Fruit fly (Drosophila melanogaster) whole organism, prepupa: ENCODE data around the gene LSm-4.

Source experiments
- Blimp-1 ChIP-seq: fragments of 200-800 bp; sonication (Bioruptor generic); optimal IDR thresholded peaks from 3 replicates; lab custom pipeline; 2017; ENCODE audit warnings: missing biosample characterization, missing genetic modification characterization, mild to moderate bottlenecking, moderate library complexity, missing genetic modification reagents
- CG10631 ChIP-seq: fragments of 200-800 bp; sonication (Bioruptor generic); optimal IDR thresholded peaks from 2 replicates; lab custom pipeline; 2016; ENCODE audit warnings: missing biosample characterization, missing genetic modification characterization
- CG10669 ChIP-seq: fragments of 200-800 bp; sonication (Bioruptor generic); optimal IDR thresholded peaks from 3 replicates; lab custom pipeline; 2018; ENCODE audit warnings: missing biosample characterization, mild to moderate bottlenecking, missing genetic modification characterization, moderate library complexity
- CG11762 ChIP-seq: fragments of 200-800 bp; sonication (Bioruptor generic); optimal IDR thresholded peaks from 3 replicates; lab custom pipeline; 2016; ENCODE audit warnings: missing biosample characterization, missing genetic modification characterization; ENCODE audit not compliant: insufficient read depth
- CG11902 ChIP-seq: fragments of 200-800 bp; sonication (Bioruptor generic); optimal IDR thresholded peaks from 3 replicates; lab custom pipeline; 2016; ENCODE audit warnings: missing biosample characterization, missing genetic modification characterization
- CG15336 ChIP-seq: fragments of 200-800 bp; sonication (Bioruptor generic); IDR thresholded peaks from 2 replicates; pipeline ENCODE4 v1.3.6; 2022; ENCODE audit warnings: missing biosample characterization, missing genetic modification characterization
- CG3032 ChIP-seq: fragments of 200-800 bp; optimal IDR thresholded peaks from 2 replicates; lab custom pipeline; 2019; ENCODE audit warnings: missing biosample characterization, mild to moderate bottlenecking, missing genetic modification characterization, moderate library complexity
- CG31627 ChIP-seq: fragments of 200-800 bp; sonication (Bioruptor generic); optimal IDR thresholded peaks from 3 replicates; lab custom pipeline; 2016; ENCODE audit warnings: missing biosample characterization, missing genetic modification characterization
- CG34406 ChIP-seq: fragments of 200-800 bp; sonication (Bioruptor generic); optimal IDR thresholded peaks from 3 replicates; lab custom pipeline; 2016; ENCODE audit warnings: missing biosample characterization, missing genetic modification characterization
- CG6163 ChIP-seq: fragments of 200-800 bp; sonication (Bioruptor generic); IDR thresholded peaks from 3 replicates; pipeline ENCODE4 v1.3.6; 2022; ENCODE audit warnings: missing biosample characterization, missing genetic modification characterization
- CG6276 ChIP-seq: fragments of 200-800 bp; sonication (Bioruptor generic); optimal IDR thresholded peaks from 2 replicates; lab custom pipeline; 2017; ENCODE audit warnings: missing biosample characterization, mild to moderate bottlenecking, missing genetic modification characterization
- CG6792 ChIP-seq: fragments of 200-800 bp; sonication (Bioruptor generic); optimal IDR thresholded peaks from 3 replicates; lab custom pipeline; 2016; ENCODE audit warnings: missing biosample characterization, missing genetic modification characterization
- CG6808 ChIP-seq: fragments of 200-800 bp; sonication (Bioruptor generic); optimal IDR thresholded peaks from 3 replicates; lab custom pipeline; 2017; ENCODE audit warnings: missing biosample characterization, missing genetic modification characterization, mild to moderate bottlenecking, moderate library complexity, missing genetic modification reagents
- CG6854 ChIP-seq: fragments of 200-800 bp; sonication (Bioruptor generic); optimal IDR thresholded peaks from 2 replicates; lab custom pipeline; 2017; ENCODE audit warnings: missing biosample characterization, mild to moderate bottlenecking, missing genetic modification characterization
- CG8119 ChIP-seq: fragments of 200-800 bp; sonication (Bioruptor generic); IDR thresholded peaks from 3 replicates; pipeline ENCODE4 v1.3.6; 2022; ENCODE audit warnings: missing biosample characterization, missing genetic modification characterization
- CG8319 ChIP-seq: fragments of 200-800 bp; sonication (Bioruptor generic); optimal IDR thresholded peaks from 3 replicates; lab custom pipeline; 2016; ENCODE audit warnings: missing biosample characterization, missing genetic modification characterization
- CG8632 ChIP-seq: fragments of 200-800 bp; sonication (Bioruptor generic); optimal IDR thresholded peaks from 3 replicates; lab custom pipeline; 2016; ENCODE audit warnings: missing biosample characterization, missing genetic modification characterization
- CG9139 ChIP-seq: fragments of 200-800 bp; sonication (Bioruptor generic); optimal IDR thresholded peaks from 3 replicates; lab custom pipeline; 2017; ENCODE audit warnings: missing biosample characterization, mild to moderate bottlenecking, missing genetic modification characterization
- Eip75B ChIP-seq: fragments of 200-800 bp; sonication (Bioruptor generic); optimal IDR thresholded peaks from 3 replicates; lab custom pipeline; 2016; ENCODE audit warnings: missing biosample characterization, missing genetic modification characterization
- Eip78C ChIP-seq: fragments of 200-800 bp; sonication (Bioruptor generic); peaks from one replicate; lab custom pipeline; 2016; ENCODE audit warnings: missing biosample characterization, missing genetic modification characterization
- Eip93F ChIP-seq: fragments of 200-800 bp; sonication (Bioruptor generic); optimal IDR thresholded peaks from 2 replicates; lab custom pipeline; 2016; ENCODE audit warnings: missing biosample characterization, mild to moderate bottlenecking, missing genetic modification characterization
- Ets21C ChIP-seq: fragments of 200-800 bp; sonication (Bioruptor generic); optimal IDR thresholded peaks from 3 replicates; lab custom pipeline; 2016; ENCODE audit warnings: missing biosample characterization, missing genetic modification characterization
- Ets96B ChIP-seq: fragments of 200-800 bp; optimal IDR thresholded peaks from 2 replicates; lab custom pipeline; 2019; ENCODE audit warnings: missing biosample characterization, mild to moderate bottlenecking, missing genetic modification characterization, moderate library complexity
- Gug ChIP-seq: fragments of 200-800 bp; sonication (Bioruptor generic); IDR thresholded peaks from 2 replicates; pipeline ENCODE4 v1.3.6; 2022; ENCODE audit warnings: missing biosample characterization, missing genetic modification characterization
- Hr38 ChIP-seq: sonication (Bioruptor generic); optimal IDR thresholded peaks from 2 replicates; lab custom pipeline; 2016; ENCODE audit warnings: missing biosample characterization, missing genetic modification characterization
- Hr39 ChIP-seq: fragments of 200-800 bp; sonication (Bioruptor generic); optimal IDR thresholded peaks from 2 replicates; lab custom pipeline; 2016; ENCODE audit warnings: missing biosample characterization, missing genetic modification characterization
- Hr4 ChIP-seq: fragments of 200-800 bp; sonication (Bioruptor generic); optimal IDR thresholded peaks from 3 replicates; lab custom pipeline; 2016; ENCODE audit warnings: missing biosample characterization, missing genetic modification characterization
- Lpt ChIP-seq: fragments of 200-800 bp; sonication (Bioruptor generic); optimal IDR thresholded peaks from 3 replicates; lab custom pipeline; 2016; ENCODE audit warnings: missing biosample characterization, missing genetic modification characterization
- Met ChIP-seq: fragments of 200-800 bp; sonication (Bioruptor generic); optimal IDR thresholded peaks from 3 replicates; lab custom pipeline; 2016; ENCODE audit warnings: missing biosample characterization, missing genetic modification characterization
- Smox ChIP-seq: fragments of 200-800 bp; sonication (Bioruptor generic); optimal IDR thresholded peaks from 3 replicates; lab custom pipeline; 2016; ENCODE audit warnings: missing biosample characterization, missing genetic modification characterization
- Sox102F ChIP-seq: fragments of 200-800 bp; sonication (Bioruptor generic); optimal IDR thresholded peaks from 2 replicates; lab custom pipeline; 2016; ENCODE audit warnings: missing biosample characterization, mild to moderate bottlenecking, missing genetic modification characterization
- Sox14 ChIP-seq: fragments of 200-800 bp; sonication (Bioruptor generic); optimal IDR thresholded peaks from 3 replicates; lab custom pipeline; 2016; ENCODE audit warnings: missing biosample characterization, missing genetic modification characterization
- Sox15 ChIP-seq: fragments of 200-800 bp; sonication (Bioruptor generic); optimal IDR thresholded peaks from 3 replicates; lab custom pipeline; 2016; ENCODE audit warnings: missing biosample characterization, missing genetic modification characterization
- achi ChIP-seq: fragments of 200-800 bp; sonication (Bioruptor generic); optimal IDR thresholded peaks from 3 replicates; lab custom pipeline; 2016; ENCODE audit warnings: missing biosample characterization, missing genetic modification characterization
- acj6 ChIP-seq: fragments of 200-800 bp; sonication (Bioruptor generic); optimal IDR thresholded peaks from 3 replicates; lab custom pipeline; 2016; ENCODE audit warnings: missing biosample characterization, missing genetic modification characterization
- cyc ChIP-seq: fragments of 200-800 bp; sonication (Bioruptor generic); optimal IDR thresholded peaks from 3 replicates; lab custom pipeline; 2016; ENCODE audit warnings: missing biosample characterization, missing genetic modification characterization
- dac ChIP-seq: fragments of 200-800 bp; sonication (Bioruptor generic); optimal IDR thresholded peaks from 2 replicates; lab custom pipeline; 2017; ENCODE audit warnings: missing biosample characterization, mild to moderate bottlenecking, missing genetic modification characterization
- dsx ChIP-seq: fragments of 200-800 bp; optimal IDR thresholded peaks from 3 replicates; lab custom pipeline; 2019; ENCODE audit warnings: missing biosample characterization, mild to moderate bottlenecking, missing genetic modification characterization, moderate library complexity; ENCODE audit not compliant: poor library complexity, severe bottlenecking
- eg ChIP-seq: fragments of 200-800 bp; sonication (Bioruptor generic); IDR thresholded peaks from 3 replicates; pipeline ENCODE4 v1.3.6; 2022; ENCODE audit warnings: missing biosample characterization, missing genetic modification characterization
- esn ChIP-seq: fragments of 200-800 bp; sonication (Bioruptor generic); optimal IDR thresholded peaks from 2 replicates; lab custom pipeline; 2016; ENCODE audit warnings: missing biosample characterization, mild to moderate bottlenecking, missing genetic modification characterization, moderate library complexity
- fd59A ChIP-seq: fragments of 200-800 bp; sonication (Bioruptor generic); optimal IDR thresholded peaks from 2 replicates; lab custom pipeline; 2017; ENCODE audit warnings: missing biosample characterization, mild to moderate bottlenecking, missing genetic modification characterization, missing genetic modification reagents
- fd85E ChIP-seq: fragments of 200-800 bp; sonication (Bioruptor generic); optimal IDR thresholded peaks from 3 replicates; lab custom pipeline; 2016; ENCODE audit warnings: missing biosample characterization, missing genetic modification characterization
- fkh ChIP-seq: fragments of 200-800 bp; sonication (Bioruptor generic); optimal IDR thresholded peaks from 3 replicates; lab custom pipeline; 2017; ENCODE audit warnings: missing biosample characterization, mild to moderate bottlenecking, missing genetic modification characterization, moderate library complexity
- lz ChIP-seq: fragments of 200-800 bp; sonication (Bioruptor generic); optimal IDR thresholded peaks from 3 replicates; lab custom pipeline; 2016; ENCODE audit warnings: missing biosample characterization, missing genetic modification characterization
- net ChIP-seq: fragments of 200-800 bp; sonication (Bioruptor generic); optimal IDR thresholded peaks from 3 replicates; lab custom pipeline; 2016; ENCODE audit warnings: missing biosample characterization, missing genetic modification characterization
- pdm3 ChIP-seq: fragments of 200-800 bp; sonication (Bioruptor generic); optimal IDR thresholded peaks from 3 replicates; lab custom pipeline; 2016; ENCODE audit warnings: missing biosample characterization, missing genetic modification characterization
- svp ChIP-seq: fragments of 200-800 bp; sonication (Bioruptor generic); peaks from one replicate; lab custom pipeline; 2016; ENCODE audit warnings: missing biosample characterization, missing genetic modification characterization
- topi ChIP-seq: fragments of 200-800 bp; sonication (Bioruptor generic); optimal IDR thresholded peaks from 3 replicates; lab custom pipeline; 2016; ENCODE audit warnings: missing biosample characterization, missing genetic modification characterization

Gene LSm-4

DNA sequence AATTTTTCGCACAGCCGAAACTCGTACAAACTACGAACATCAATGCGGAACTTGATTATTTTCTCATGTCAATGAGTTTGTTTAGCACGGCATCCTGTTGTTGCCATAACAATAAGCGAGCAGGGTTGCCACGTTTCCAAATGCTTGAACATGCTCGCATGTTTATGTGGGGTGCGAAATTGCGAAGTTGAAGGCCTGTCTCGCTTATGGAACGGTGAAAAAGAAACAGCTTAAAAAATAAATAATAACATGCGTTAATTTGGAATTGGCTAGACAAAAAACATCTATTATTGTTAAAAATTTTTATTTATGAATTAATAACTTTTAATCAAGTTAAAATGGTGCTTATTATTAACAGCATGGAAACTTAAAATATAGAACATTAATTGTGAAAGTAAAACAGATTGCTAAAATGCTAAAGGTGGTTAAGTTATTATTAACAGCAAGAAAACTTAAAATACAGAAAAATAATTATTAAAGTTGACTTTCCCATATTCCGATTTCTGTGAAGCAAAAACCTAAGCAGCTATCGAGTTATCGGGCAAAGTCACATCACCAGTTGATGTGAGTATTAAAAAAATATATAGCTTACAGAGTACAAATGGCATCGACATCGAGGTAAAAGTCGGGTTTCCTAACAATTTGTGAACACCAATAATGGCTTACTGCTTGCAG is 25.9 kb upstream of the LSm-4 start, which contains the start of the genes Bug22 and TfIIB:
TSS of gene Bug22 (minus strand) at position 117 of the 675 bp plus-strand sequence.
TSS of gene TfIIB (plus strand) at position 537 of the 675 bp plus-strand sequence.
- TF ChIP-seq fkh (peak; percentile 68), CG8119 (GFP tag; lab: Robert Waterston, UW) (no peak), eg (GFP tag; lab: Robert Waterston, UW) (no peak; the same call in 2 of the 3 replicates), Sox15 (GFP tag; lab: Kevin White, UChicago) (peak; percentile 41), CG10631 (no peak), esn (peak; percentile 82), CG9139 (GFP tag; lab: Kevin White, UChicago) (no peak), Sox102F (GFP tag; lab: Kevin White, UChicago) (no peak), net (no peak), CG15336 (GFP tag; lab: Robert Waterston, UW) (0 out of 2 replicates have a peak, but pooled peaks have one; percentile 30), CG6854 (no peak), CG3032 (tag; lab: Kevin White, UChicago) (peak; percentile 59), dsx (GFP tag; lab: Kevin White, UChicago) (no peak), CG6276 (no peak), Eip75B (GFP tag; lab: Kevin White, UChicago) (no peak), CG31627 (peak; percentile 75), Ets96B (peak; percentile 53), Eip78C (GFP tag; lab: Kevin White, UChicago) (peak; percentile 91), Hr39 (GFP tag; lab: Kevin White, UChicago) (no peak), Ets21C (GFP tag; lab: Kevin White, UChicago) (no peak), pdm3 (GFP tag; lab: Kevin White, UChicago) (no peak), Lpt (no peak), lz (peak; percentile 72), topi (peak; percentile 69), fd85E (GFP tag; lab: Kevin White, UChicago) (no peak), CG11762 (no peak), CG10669 (GFP tag; lab: Kevin White, UChicago) (no peak), Met (no peak), CG6163 (peak; percentile 71; the same call in 2 of the 3 replicates), CG8319 (peak; percentile 25), achi (GFP tag; lab: Kevin White, UChicago) (no peak), cyc (GFP tag; lab: Kevin White, UChicago) (peak; percentile 78), Sox14 (GFP tag; lab: Kevin White, UChicago) (no peak), Hr38 (GFP tag; lab: Kevin White, UChicago) (no peak), Blimp-1 (GFP tag; lab: Kevin White, UChicago) (no peak), CG34406 (GFP tag; lab: Kevin White, UChicago) (peak; percentile 64), CG11902 (GFP tag; lab: Kevin White, UChicago) (no peak), acj6 (peak; percentile 74), Smox (GFP tag; lab: Kevin White, UChicago) (no peak), Gug (GFP tag; lab: Robert Waterston, UW) (no peak), fd59A (GFP tag; lab: Kevin White, UChicago) (no peak), dac (GFP tag; lab: Kevin White, UChicago) (no peak), svp (GFP tag; lab: Kevin White, UChicago) (no peak), Hr4 (no peak), Eip93F (GFP tag; lab: Kevin White, UChicago) (no peak), CG8632 (GFP tag; lab: Kevin White, UChicago) (no peak), CG6792 (GFP tag; lab: Kevin White, UChicago) (peak; percentile 57), CG6808 (GFP tag; lab: Kevin White, UChicago) (no peak)
